Worm (Caenorhabditis elegans) whole organism, L4 larva: ENCODE measurements around the gene D1046.2.

Source experiments
- ctbp-1 ChIP-seq: fragments of 200-800 bp; sonication (Bioruptor generic); IDR thresholded peaks from 2 replicates; pipeline ENCODE4 v1.3.6; 2022; ENCODE audit warnings: missing genetic modification reagents, missing genetic modification characterization, missing compliant biosample characterization
- egl-27 ChIP-seq: sonication (generic microtip); optimal IDR thresholded peaks from 3 replicates; lab custom pipeline; 2017; ENCODE audit warnings: missing biosample characterization, missing genetic modification reagents, missing genetic modification characterization
- gei-8 ChIP-seq: fragments of 200-800 bp; sonication (Bioruptor generic); optimal IDR thresholded peaks from 2 replicates; lab custom pipeline; 2018; ENCODE audit warnings: mild to moderate bottlenecking, missing genetic modification characterization, missing compliant biosample characterization
- hmg-1.1 ChIP-seq: fragments of 200-800 bp; sonication (Bioruptor generic); IDR thresholded peaks from 2 replicates; pipeline ENCODE4 v1.3.6; 2022; ENCODE audit warnings: missing genetic modification reagents, missing genetic modification characterization, missing compliant biosample characterization
- lin-13 ChIP-seq: fragments of 150-350 bp; optimal IDR thresholded peaks from 2 replicates; lab custom pipeline; 2014; ENCODE audit warnings: missing biosample characterization, missing genetic modification reagents, missing genetic modification characterization
- nhr-41 ChIP-seq: fragments of 200-800 bp; sonication (Bioruptor generic); IDR thresholded peaks from 2 replicates; pipeline ENCODE4 v1.3.6; 2022; ENCODE audit warnings: missing genetic modification reagents, missing genetic modification characterization, missing compliant biosample characterization
- snpc-4 ChIP-seq: fragments of 150-350 bp; optimal IDR thresholded peaks from 2 replicates; lab custom pipeline; 2014; ENCODE audit warnings: missing biosample characterization, missing genetic modification characterization

- TF ChIP-seq hmg-1.1 (GFP tag; lab: Robert Waterston, UW) (no peak), lin-13 (GFP tag; lab: Kevin White, UChicago) (no peak), egl-27 (no peak), nhr-41 (GFP tag; lab: Robert Waterston, UW) (no peak), snpc-4 (tag; lab: Kevin White, UChicago) (no peak), ctbp-1 (GFP tag; lab: Robert Waterston, UW) (no peak), gei-8 (no peak)
These were observed 30.3 kb upstream of the D1046.2 start, which contains the start of gene tpra-1 for ce11 chrIV:8956189-8956588.
